Worm (Caenorhabditis elegans): ENCODE results near the gene Y50E8A.6.

Y50E8A.6 gene

ce11 chrV:14698005-14698404 is 43.1 kb downstream of the Y50E8A.6 start:
- TF ChIP-seq rnt-1 (tag; optimal IDR thresholded peaks at IDR 0.05) (no peak), nfya-1 (tag; optimal IDR thresholded peaks at IDR 0.05) (no peak), ceh-24 (tag; optimal IDR thresholded peaks at IDR 0.05) (no peak), pros-1 (tag; optimal IDR thresholded peaks at IDR 0.05) (no peak), unc-3 (GFP tag; conservative IDR thresholded peaks at IDR 0.05) (no peak), unc-3 (tag; optimal IDR thresholded peaks at IDR 0.05) (no peak), fax-1 (tag; optimal IDR thresholded peaks at IDR 0.05) (no peak), hlh-30 (tag; optimal IDR thresholded peaks at IDR 0.05; ENCODE audit: insufficient read depth) (no peak), ceh-31 (tag; optimal IDR thresholded peaks at IDR 0.05) (no peak), ahr-1 (tag; optimal IDR thresholded peaks at IDR 0.05) (no peak), unc-86 (tag; optimal IDR thresholded peaks at IDR 0.05) (no peak), T23F11.4 (GFP tag; optimal IDR thresholded peaks at IDR 0.05) (no peak)

- no peak for TF ChIP-seq ceh-9 (tag; optimal IDR thresholded peaks at IDR 0.05)
- TF ChIP-seq hlh-6 (tag; optimal IDR thresholded peaks at IDR 0.05) = no peak
- peak; percentile 32 for TF ChIP-seq che-1 (tag; optimal IDR thresholded peaks at IDR 0.05)
- peak; percentile 58 for TF ChIP-seq fkh-6 (tag; optimal IDR thresholded peaks at IDR 0.05)
- TF ChIP-seq elt-2 (tag; optimal IDR thresholded peaks at IDR 0.05) = no peak
- no peak for TF ChIP-seq pha-4 (tag; optimal IDR thresholded peaks at IDR 0.05)
- TF ChIP-seq elt-4 (tag; optimal IDR thresholded peaks at IDR 0.05) = no peak
- TF ChIP-seq unc-86 (tag; optimal IDR thresholded peaks at IDR 0.05) = peak; percentile 9
- TF ChIP-seq ceh-24 (tag; optimal IDR thresholded peaks at IDR 0.05) = no peak
- no peak for TF ChIP-seq dve-1 (tag; optimal IDR thresholded peaks at IDR 0.05)
- TF ChIP-seq ceh-34 (tag; optimal IDR thresholded peaks at IDR 0.05) = peak; percentile 93
- TF ChIP-seq odd-2 (tag; optimal IDR thresholded peaks at IDR 0.05) = no peak
- TF ChIP-seq unc-42 (tag; optimal IDR thresholded peaks at IDR 0.05) = peak; percentile 58
- peak; percentile 89 for TF ChIP-seq ref-2 (tag; optimal IDR thresholded peaks at IDR 0.05)
- TF ChIP-seq eyg-1 (tag; optimal IDR thresholded peaks at IDR 0.05) = peak; percentile 24
- peak; percentile 30 for TF ChIP-seq fax-1 (tag; optimal IDR thresholded peaks at IDR 0.05)
- TF ChIP-seq C38D4.7 (GFP tag; optimal IDR thresholded peaks at IDR 0.05) = peak; percentile 6
- no peak for TF ChIP-seq nhr-11 (tag; optimal IDR thresholded peaks at IDR 0.05)
- peak; percentile 32 for TF ChIP-seq dmd-4 (tag; optimal IDR thresholded peaks at IDR 0.05; ENCODE audit: borderline replicate concordance)
- TF ChIP-seq zip-5 (tag; optimal IDR thresholded peaks at IDR 0.05) = no peak
- peak; percentile 3 for TF ChIP-seq ceh-48 (tag; optimal IDR thresholded peaks at IDR 0.05)
- TF ChIP-seq pha-2 (tag; optimal IDR thresholded peaks at IDR 0.05) = no peak
- TF ChIP-seq hlh-30 (tag; optimal IDR thresholded peaks at IDR 0.05; ENCODE audit: insufficient read depth) = peak; percentile 61
- no peak for TF ChIP-seq fkh-10 (GFP tag; optimal IDR thresholded peaks at IDR 0.05)
- peak; percentile 17 for TF ChIP-seq ztf-16 (tag; optimal IDR thresholded peaks at IDR 0.05)
- no peak for TF ChIP-seq ceh-22 (tag; optimal IDR thresholded peaks at IDR 0.05)
- TF ChIP-seq hlh-8 (tag; optimal IDR thresholded peaks at IDR 0.05) = peak; percentile 29
- peak; percentile 67 for TF ChIP-seq sdc-2 (tag; optimal IDR thresholded peaks at IDR 0.05)
- no peak for TF ChIP-seq K02D7.2 (tag; optimal IDR thresholded peaks at IDR 0.05)
- TF ChIP-seq pqm-1 (tag; optimal IDR thresholded peaks at IDR 0.05) = no peak
- peak; percentile 27 for TF ChIP-seq K09A11.1 (tag; optimal IDR thresholded peaks at IDR 0.05; ENCODE audit: insufficient read depth)
- peak; percentile 81 for TF ChIP-seq ceh-30 (tag; optimal IDR thresholded peaks at IDR 0.05)
- no peak for TF ChIP-seq unc-3 (GFP tag; conservative IDR thresholded peaks at IDR 0.05)
- TF ChIP-seq unc-3 (tag; optimal IDR thresholded peaks at IDR 0.05) = no peak
- TF ChIP-seq gmeb-2 (tag; optimal IDR thresholded peaks at IDR 0.05) = no peak
- peak; percentile 67 for TF ChIP-seq ceh-19 (GFP tag; optimal IDR thresholded peaks at IDR 0.05)
- no peak for TF ChIP-seq lin-11 (tag; optimal IDR thresholded peaks at IDR 0.05)
- TF ChIP-seq sox-2 (GFP tag; IDR thresholded peaks at IDR 0.05) = no peak
- TF ChIP-seq npax-4 (tag; optimal IDR thresholded peaks at IDR 0.05) = no peak
- peak; percentile 74 for TF ChIP-seq C08G9.2 (tag; optimal IDR thresholded peaks at IDR 0.05)
- no peak for TF ChIP-seq hlh-13 (GFP tag; optimal IDR thresholded peaks at IDR 0.05)
- peak; percentile 66 for TF ChIP-seq pat-9 (tag; optimal IDR thresholded peaks at IDR 0.05)
- TF ChIP-seq ceh-45 (GFP tag; IDR thresholded peaks at IDR 0.05) = no peak
- peak; percentile 91 for TF ChIP-seq ceh-31 (tag; optimal IDR thresholded peaks at IDR 0.05)
Measured at ce11 chrV:14696604-14697307, 44.4 kb downstream of the Y50E8A.6 start, which contains the start of gene unc-112. unc-112 (minus strand) TSS chrV:14696654.
